Fruit fly (Drosophila melanogaster) whole organism, adult: ENCODE results near the gene CG42564.

Experiments used
- CG11617 ChIP-seq: fragments of 200-800 bp; sonication (Bioruptor generic); optimal IDR thresholded peaks from 2 replicates; lab custom pipeline; 2017; ENCODE audit warnings: mild to moderate bottlenecking, missing biosample characterization, missing genetic modification reagents, missing genetic modification characterization
- CG12768 ChIP-seq: fragments of 200-800 bp; sonication (Bioruptor generic); optimal IDR thresholded peaks from 2 replicates; lab custom pipeline; 2017; ENCODE audit warnings: missing biosample characterization, missing genetic modification characterization, mild to moderate bottlenecking, moderate library complexity, missing genetic modification reagents
- CG14711 ChIP-seq: fragments of 200-800 bp; sonication (Bioruptor generic); optimal IDR thresholded peaks from 2 replicates; lab custom pipeline; 2018; ENCODE audit warnings: missing biosample characterization, mild to moderate bottlenecking, missing genetic modification characterization, moderate library complexity
- CG1620 ChIP-seq: fragments of 200-800 bp; sonication (Bioruptor generic); optimal IDR thresholded peaks from 2 replicates; lab custom pipeline; 2016; ENCODE audit warnings: missing biosample characterization, missing genetic modification characterization
- CG33017 ChIP-seq: fragments of 200-800 bp; sonication (Bioruptor generic); optimal IDR thresholded peaks from 2 replicates; lab custom pipeline; 2018; ENCODE audit warnings: missing biosample characterization, mild to moderate bottlenecking, missing genetic modification characterization, moderate library complexity
- CG5204 ChIP-seq: fragments of 200-800 bp; sonication (Bioruptor generic); optimal IDR thresholded peaks from 2 replicates; lab custom pipeline; 2016; ENCODE audit warnings: missing biosample characterization, missing genetic modification characterization
- CG7045 ChIP-seq: fragments of 200-800 bp; sonication (Bioruptor generic); optimal IDR thresholded peaks from 2 replicates; lab custom pipeline; 2017; ENCODE audit warnings: missing biosample characterization, mild to moderate bottlenecking, missing genetic modification characterization
- CG7101 ChIP-seq: fragments of 200-800 bp; sonication (Bioruptor generic); optimal IDR thresholded peaks from 2 replicates; lab custom pipeline; 2018; ENCODE audit warnings: missing biosample characterization, mild to moderate bottlenecking, missing genetic modification characterization, moderate library complexity
- Clk ChIP-seq: fragments of 200-800 bp; sonication (Bioruptor generic); optimal IDR thresholded peaks from 2 replicates; lab custom pipeline; 2017; ENCODE audit warnings: missing biosample characterization, missing genetic modification characterization
- Crg-1 ChIP-seq: fragments of 200-800 bp; sonication (Bioruptor generic); optimal IDR thresholded peaks from 2 replicates; lab custom pipeline; 2016; ENCODE audit warnings: missing biosample characterization, missing genetic modification characterization
- Hr96 ChIP-seq: fragments of 200-800 bp; sonication (Bioruptor generic); optimal IDR thresholded peaks from 2 replicates; lab custom pipeline; 2016; ENCODE audit warnings: missing biosample characterization, missing genetic modification characterization
- Mnt ChIP-seq: fragments of 200-800 bp; sonication (Bioruptor generic); optimal IDR thresholded peaks from 2 replicates; lab custom pipeline; 2016; ENCODE audit warnings: missing biosample characterization, mild to moderate bottlenecking, missing genetic modification characterization
- bab1 ChIP-seq: fragments of 200-800 bp; sonication (Bioruptor generic); optimal IDR thresholded peaks from 3 replicates; lab custom pipeline; 2019; ENCODE audit warnings: missing biosample characterization, mild to moderate bottlenecking, missing genetic modification characterization, moderate library complexity
- cic ChIP-seq: fragments of 200-800 bp; sonication (Bioruptor generic); optimal IDR thresholded peaks from 2 replicates; lab custom pipeline; 2017; ENCODE audit warnings: missing biosample characterization, mild to moderate bottlenecking, missing genetic modification characterization, moderate library complexity
- cnc ChIP-seq, 2 experiments: fragments of >200 bp; optimal IDR thresholded peaks; 2 replicates each; lab custom pipeline; 2017
- kay ChIP-seq: fragments of 200-800 bp; sonication (Bioruptor generic); peaks from one replicate; lab custom pipeline; 2016; ENCODE audit warnings: missing biosample characterization, missing genetic modification characterization, borderline replicate concordance
- ovo ChIP-seq: fragments of 200-800 bp; sonication (Bioruptor generic); optimal IDR thresholded peaks from 2 replicates; lab custom pipeline; 2016; ENCODE audit warnings: missing biosample characterization, missing genetic modification characterization
- pad ChIP-seq: fragments of 200-800 bp; sonication (Bioruptor generic); optimal IDR thresholded peaks from 3 replicates; lab custom pipeline; 2017; ENCODE audit warnings: missing biosample characterization, missing genetic modification characterization, mild to moderate bottlenecking, moderate library complexity, missing genetic modification reagents
- tj ChIP-seq: fragments of 200-800 bp; sonication (Bioruptor generic); optimal IDR thresholded peaks from 3 replicates; lab custom pipeline; 2017; ENCODE audit warnings: missing biosample characterization, mild to moderate bottlenecking, missing genetic modification characterization, moderate library complexity
- toe ChIP-seq: fragments of 200-800 bp; sonication (Bioruptor generic); optimal IDR thresholded peaks from 2 replicates; lab custom pipeline; 2016; ENCODE audit warnings: missing biosample characterization, missing genetic modification characterization

The CG42564 gene

dm6 chr3R:6374307-6374574 is at the start of gene CG42564:
TSS of gene CG42564 (plus strand) at chr3R:6374475.
- TF ChIP-seq pad (GFP tag; lab: Kevin White, UChicago) = no peak
- TF ChIP-seq cic = no peak
- TF ChIP-seq CG12768 (GFP tag; lab: Kevin White, UChicago) = no peak
- no peak for TF ChIP-seq CG5204 (GFP tag; lab: Kevin White, UChicago)
- TF ChIP-seq cnc (optimal IDR thresholded peaks at IDR 0.05; lab: Kevin White, UChicago) = no peak
- TF ChIP-seq CG1620 (GFP tag; lab: Kevin White, UChicago) = no peak
- no peak for TF ChIP-seq CG7045 (GFP tag; lab: Kevin White, UChicago)
- no peak for TF ChIP-seq CG33017
- TF ChIP-seq CG11617 (GFP tag; lab: Kevin White, UChicago) = no peak
- TF ChIP-seq toe = no peak
- no peak for TF ChIP-seq Hr96 (GFP tag; lab: Kevin White, UChicago)
- no peak for TF ChIP-seq ovo (GFP tag; lab: Kevin White, UChicago)
- no peak for TF ChIP-seq tj (GFP tag; lab: Kevin White, UChicago)
- TF ChIP-seq Crg-1 (GFP tag; lab: Kevin White, UChicago) = no peak
- no peak for TF ChIP-seq CG14711 (tag; lab: Kevin White, UChicago)
- TF ChIP-seq CG7101 (tag; lab: Kevin White, UChicago) = no peak
- TF ChIP-seq Clk (GFP tag; lab: Kevin White, UChicago) = no peak

dm6 chr3R:6329774-6330298 is 44.4 kb upstream of the CG42564 start, which contains the start of gene Osi18:
TSS of gene Osi18 (plus strand) at chr3R:6330248.
- no peak for TF ChIP-seq pad (GFP tag; lab: Kevin White, UChicago)
- TF ChIP-seq CG5204 (GFP tag; lab: Kevin White, UChicago) = no peak
- TF ChIP-seq Crg-1 (GFP tag; lab: Kevin White, UChicago) = no peak
- TF ChIP-seq tj (GFP tag; lab: Kevin White, UChicago) = no peak
- no peak for TF ChIP-seq CG12768 (GFP tag; lab: Kevin White, UChicago)
- no peak for TF ChIP-seq CG33017
- no peak for TF ChIP-seq Mnt (GFP tag; lab: Kevin White, UChicago)
- TF ChIP-seq CG14711 (tag; lab: Kevin White, UChicago) = no peak
- TF ChIP-seq bab1 = no peak
- no peak for TF ChIP-seq cnc (optimal IDR thresholded peaks at IDR 0.05; lab: Kevin White, UChicago)
- TF ChIP-seq CG7101 (tag; lab: Kevin White, UChicago) = no peak
- TF ChIP-seq CG11617 (GFP tag; lab: Kevin White, UChicago) = no peak

- TF ChIP-seq ovo (GFP tag; lab: Kevin White, UChicago) (no peak), pad (GFP tag; lab: Kevin White, UChicago) (no peak), Mnt (GFP tag; lab: Kevin White, UChicago) (no peak), CG12768 (GFP tag; lab: Kevin White, UChicago) (no peak), Hr96 (GFP tag; lab: Kevin White, UChicago) (no peak), toe (no peak), CG7101 (tag; lab: Kevin White, UChicago) (no peak), Clk (GFP tag; lab: Kevin White, UChicago) (no peak), CG7045 (GFP tag; lab: Kevin White, UChicago) (no peak), CG5204 (GFP tag; lab: Kevin White, UChicago) (no peak), CG11617 (GFP tag; lab: Kevin White, UChicago) (no peak), CG1620 (GFP tag; lab: Kevin White, UChicago) (no peak), Crg-1 (GFP tag; lab: Kevin White, UChicago) (no peak), kay (GFP tag; lab: Kevin White, UChicago) (no peak), CG33017 (no peak), cic (no peak)
Measured at dm6 chr3R:6334906-6335433, 39.3 kb upstream of the CG42564 start, which contains the start of gene Osi19. TSS of gene Osi19 (plus strand) at chr3R:6335362.

- no peak for TF ChIP-seq ovo (GFP tag; lab: Kevin White, UChicago)
Measured at dm6 chr3R:6337397-6337796, 36.9 kb upstream of the CG42564 start.

dm6 chr3R:6339795-6340194 is 34.5 kb upstream of the CG42564 start, which contains the start of gene Osi20:
TSS of gene Osi20 (plus strand) at chr3R:6340095.
- TF ChIP-seq CG14711 (tag; lab: Kevin White, UChicago) (no peak), cic (no peak), Clk (GFP tag; lab: Kevin White, UChicago) (no peak), CG7101 (tag; lab: Kevin White, UChicago) (no peak), CG1620 (GFP tag; lab: Kevin White, UChicago) (no peak), CG12768 (GFP tag; lab: Kevin White, UChicago) (no peak), toe (no peak), CG11617 (GFP tag; lab: Kevin White, UChicago) (no peak), Hr96 (GFP tag; lab: Kevin White, UChicago) (no peak), Mnt (GFP tag; lab: Kevin White, UChicago) (no peak), CG7045 (GFP tag; lab: Kevin White, UChicago) (no peak), CG5204 (GFP tag; lab: Kevin White, UChicago) (no peak), Crg-1 (GFP tag; lab: Kevin White, UChicago) (no peak), CG33017 (no peak), pad (GFP tag; lab: Kevin White, UChicago) (no peak), ovo (GFP tag; lab: Kevin White, UChicago) (no peak), cnc (optimal IDR thresholded peaks at IDR 0.05; lab: Kevin White, UChicago) (no peak), kay (GFP tag; lab: Kevin White, UChicago) (no peak), tj (GFP tag; lab: Kevin White, UChicago) (no peak)

dm6 chr3R:6341668-6342067 is 32.6 kb upstream of the CG42564 start, which contains the start of gene CG17917:
TSS of gene CG17917 (plus strand) at chr3R:6341968.
- TF ChIP-seq CG33017 (no peak), CG1620 (GFP tag; lab: Kevin White, UChicago) (no peak), cnc (optimal IDR thresholded peaks at IDR 0.05; lab: Kevin White, UChicago) (no peak), CG14711 (tag; lab: Kevin White, UChicago) (no peak), Crg-1 (GFP tag; lab: Kevin White, UChicago) (no peak)
